Worm (Caenorhabditis elegans): Measurements from ENCODE around the gene B0563.5.

- no peak for TF ChIP-seq ztf-23 (GFP tag; IDR thresholded peaks at IDR 0.05)
- TF ChIP-seq ztf-29 (GFP tag; IDR thresholded peaks at IDR 0.05): no peak
These were observed 15.4 kb downstream of the B0563.5 start for ce11 chrX:9161253-9161904.
